Worm (Caenorhabditis elegans): Measurements from ENCODE around the gene gldi-4.

Gene gldi-4

ce11 chrIV:7062697-7063096 lies 45.3 kb downstream of the gldi-4 start:
- TF ChIP-seq aha-1 (tag) (peak; percentile 90), hmg-1.1 (GFP tag; IDR thresholded peaks at IDR 0.05) (no peak)

ce11 chrIV:7065022-7065421 lies 47.6 kb downstream of the gldi-4 start, which contains the start of gene Y43B11AL.1:
TSS of gene Y43B11AL.1 (plus strand) at chrIV:7065322.
- TF ChIP-seq nhr-10 (tag; optimal IDR thresholded peaks at IDR 0.05) (no peak), mxl-2 (GFP tag; conservative IDR thresholded peaks at IDR 0.05) (no peak), dpl-1 (GFP tag; optimal IDR thresholded peaks at IDR 0.05) (no peak), lin-38 (GFP tag; IDR thresholded peaks at IDR 0.05) (no peak), F44E2.7 (GFP tag; IDR thresholded peaks at IDR 0.05) (no peak), D1046.2 (GFP tag; IDR thresholded peaks at IDR 0.05) (no peak), mxl-3 (GFP tag; optimal IDR thresholded peaks at IDR 0.05) (no peak), ceh-32 (tag; optimal IDR thresholded peaks at IDR 0.05; ENCODE audit: poor library complexity) (no peak), Y75B8A.6 (GFP tag; IDR thresholded peaks at IDR 0.05) (no peak), lin-13 (GFP tag; optimal IDR thresholded peaks at IDR 0.05) (no peak), lim-7 (GFP tag; IDR thresholded peaks at IDR 0.05) (no peak), hlh-11 (tag; optimal IDR thresholded peaks at IDR 0.05) (no peak), nhr-237 (tag; optimal IDR thresholded peaks at IDR 0.05) (no peak), mep-1 (tag; optimal IDR thresholded peaks at IDR 0.05) (no peak), zfp-2 (tag; optimal IDR thresholded peaks at IDR 0.05) (no peak)

ce11 chrIV:7067446-7067845 lies 50.0 kb downstream of the gldi-4 start:
- TF ChIP-seq lin-13 (GFP tag; optimal IDR thresholded peaks at IDR 0.05) (no peak), unc-62 (GFP tag; optimal IDR thresholded peaks at IDR 0.05 in 1 of 2) (peak in 1 of 2 experiments; percentile 93), unc-62 (tag; optimal IDR thresholded peaks at IDR 0.05) (no peak)
